Worm (Caenorhabditis elegans): ENCODE measurements around the gene T01G6.10.
A peak's percentile ranks its signal among the peaks of the same experiment; 100 is the strongest.

T01G6.10 gene

ce11 chrV:484285-484890, 18.6 kb downstream of the T01G6.10 start, which contains the start of gene nhr-212:
nhr-212 (plus strand) TSS chrV:484857.
- TF ChIP-seq ama-1 (optimal IDR thresholded peaks at IDR 0.05), result no peak
- peak; percentile 29 for TF ChIP-seq sma-3 (GFP tag; optimal IDR thresholded peaks at IDR 0.05)
- TF ChIP-seq F13H6.1 (tag; optimal IDR thresholded peaks at IDR 0.05), result peak; percentile 20
- TF ChIP-seq sma-9 (GFP tag; optimal IDR thresholded peaks at IDR 0.05), result peak; percentile 60
- TF ChIP-seq sma-9 (tag; optimal IDR thresholded peaks at IDR 0.05), result no peak
- TF ChIP-seq nhr-10 (tag; optimal IDR thresholded peaks at IDR 0.05), result no peak

- TF ChIP-seq skn-1 (tag; optimal IDR thresholded peaks at IDR 0.05) (no peak), unc-39 (tag; optimal IDR thresholded peaks at IDR 0.05) (no peak), gmeb-1 (tag; optimal IDR thresholded peaks at IDR 0.05) (peak; percentile 23), elt-3 (tag; optimal IDR thresholded peaks at IDR 0.05) (no peak), fos-1 (tag; optimal IDR thresholded peaks at IDR 0.05) (peak; percentile 62), nhr-21 (tag; optimal IDR thresholded peaks at IDR 0.05) (no peak), sma-9 (GFP tag; optimal IDR thresholded peaks at IDR 0.05) (peak; percentile 35), sma-9 (tag; optimal IDR thresholded peaks at IDR 0.05) (no peak), nhr-11 (tag; optimal IDR thresholded peaks at IDR 0.05) (no peak)
Measured at ce11 chrV:483289-483795, 19.7 kb downstream of the T01G6.10 start, which contains the start of gene nhr-130. nhr-130 (minus strand) TSS chrV:483339.

- TF ChIP-seq zag-1 (tag; optimal IDR thresholded peaks at IDR 0.05) (no peak), unc-55 (GFP tag; optimal IDR thresholded peaks at IDR 0.05) (no peak), nhr-11 (tag; optimal IDR thresholded peaks at IDR 0.05) (no peak), ceh-82 (tag; optimal IDR thresholded peaks at IDR 0.05) (no peak)
Measured at ce11 chrV:482860-483259, 20.2 kb downstream of the T01G6.10 start.

ce11 chrV:479046-479445, 24.0 kb downstream of the T01G6.10 start:
- no peak for TF ChIP-seq egl-27 (tag; optimal IDR thresholded peaks at IDR 0.05)
- no peak for TF ChIP-seq skn-1 (tag; optimal IDR thresholded peaks at IDR 0.05)
- no peak for TF ChIP-seq nhr-12 (tag; optimal IDR thresholded peaks at IDR 0.05)
- TF ChIP-seq snpc-4 (tag; optimal IDR thresholded peaks at IDR 0.05), result no peak
- no peak for TF ChIP-seq nhr-11 (tag; optimal IDR thresholded peaks at IDR 0.05)
- no peak for TF ChIP-seq lin-13 (GFP tag; optimal IDR thresholded peaks at IDR 0.05)
- no peak for TF ChIP-seq ztf-11 (tag; optimal IDR thresholded peaks at IDR 0.05)
- no peak for TF ChIP-seq ceh-16 (tag; optimal IDR thresholded peaks at IDR 0.05)
- no peak for TF ChIP-seq zag-1 (tag; optimal IDR thresholded peaks at IDR 0.05)
- TF ChIP-seq gmeb-1 (tag; optimal IDR thresholded peaks at IDR 0.05), result no peak
- TF ChIP-seq nhr-77 (tag; optimal IDR thresholded peaks at IDR 0.05), result no peak
- no peak for TF ChIP-seq mab-5 (tag; optimal IDR thresholded peaks at IDR 0.05)
- TF ChIP-seq elt-3 (tag; optimal IDR thresholded peaks at IDR 0.05), result no peak
- no peak for TF ChIP-seq sma-9 (GFP tag; optimal IDR thresholded peaks at IDR 0.05)
- no peak for TF ChIP-seq sma-9 (tag; optimal IDR thresholded peaks at IDR 0.05)
- no peak for TF ChIP-seq C34F6.9 (tag; optimal IDR thresholded peaks at IDR 0.05)
- no peak for TF ChIP-seq sem-4 (tag; optimal IDR thresholded peaks at IDR 0.05)
- no peak for TF ChIP-seq nhr-6 (tag; optimal IDR thresholded peaks at IDR 0.05)

- no peak for TF ChIP-seq lin-39 (tag; optimal IDR thresholded peaks at IDR 0.05)
- no peak for TF ChIP-seq C34F6.9 (tag; optimal IDR thresholded peaks at IDR 0.05)
- no peak for TF ChIP-seq nhr-21 (tag; optimal IDR thresholded peaks at IDR 0.05)
- TF ChIP-seq ceh-16 (tag; optimal IDR thresholded peaks at IDR 0.05), result no peak
- TF ChIP-seq elt-3 (tag; optimal IDR thresholded peaks at IDR 0.05), result no peak
- TF ChIP-seq mdl-1 (tag; optimal IDR thresholded peaks at IDR 0.05), result no peak
- TF ChIP-seq nhr-77 (tag; optimal IDR thresholded peaks at IDR 0.05), result no peak
- no peak for TF ChIP-seq ceh-82 (tag; optimal IDR thresholded peaks at IDR 0.05)
- no peak for TF ChIP-seq Y55F3AM.14 (GFP tag; optimal IDR thresholded peaks at IDR 0.05)
- TF ChIP-seq nhr-129 (tag; optimal IDR thresholded peaks at IDR 0.05), result no peak
- TF ChIP-seq sma-9 (GFP tag; optimal IDR thresholded peaks at IDR 0.05), result peak; percentile 53
- no peak for TF ChIP-seq sma-9 (tag; optimal IDR thresholded peaks at IDR 0.05)
- TF ChIP-seq nhr-25 (tag; optimal IDR thresholded peaks at IDR 0.05), result no peak
- TF ChIP-seq aly-2 (tag; optimal IDR thresholded peaks at IDR 0.05), result no peak
- TF ChIP-seq unc-62 (GFP tag; optimal IDR thresholded peaks at IDR 0.05), result no peak
- TF ChIP-seq ZK546.5 (tag; optimal IDR thresholded peaks at IDR 0.05), result no peak
- TF ChIP-seq ztf-11 (tag; optimal IDR thresholded peaks at IDR 0.05), result no peak
- peak; percentile 44 for TF ChIP-seq crh-2 (tag; optimal IDR thresholded peaks at IDR 0.05)
- no peak for TF ChIP-seq F13H6.1 (tag; optimal IDR thresholded peaks at IDR 0.05)
- no peak for TF ChIP-seq zag-1 (tag; optimal IDR thresholded peaks at IDR 0.05)
- TF ChIP-seq dmd-4 (tag; optimal IDR thresholded peaks at IDR 0.05), result no peak
- TF ChIP-seq nhr-11 (tag; optimal IDR thresholded peaks at IDR 0.05), result no peak
- TF ChIP-seq lsy-2 (tag; optimal IDR thresholded peaks at IDR 0.05), result no peak
- no peak for TF ChIP-seq sem-4 (tag; optimal IDR thresholded peaks at IDR 0.05)
- TF ChIP-seq lin-11 (tag; optimal IDR thresholded peaks at IDR 0.05), result no peak
- peak; percentile 93 for TF ChIP-seq fos-1 (tag; optimal IDR thresholded peaks at IDR 0.05)
- TF ChIP-seq mbf-1 (tag; optimal IDR thresholded peaks at IDR 0.05), result no peak
- TF ChIP-seq sma-3 (GFP tag; optimal IDR thresholded peaks at IDR 0.05), result no peak
Measured at ce11 chrV:477664-478212, 25.3 kb downstream of the T01G6.10 start, which contains the start of gene nhr-55. nhr-55 (plus strand) TSS chrV:478162.

Measured in whole organism, L2 larva.